Fruit fly (Drosophila melanogaster): Measurements from ENCODE around the gene Ubr3.

Ubr3 gene

DNA sequence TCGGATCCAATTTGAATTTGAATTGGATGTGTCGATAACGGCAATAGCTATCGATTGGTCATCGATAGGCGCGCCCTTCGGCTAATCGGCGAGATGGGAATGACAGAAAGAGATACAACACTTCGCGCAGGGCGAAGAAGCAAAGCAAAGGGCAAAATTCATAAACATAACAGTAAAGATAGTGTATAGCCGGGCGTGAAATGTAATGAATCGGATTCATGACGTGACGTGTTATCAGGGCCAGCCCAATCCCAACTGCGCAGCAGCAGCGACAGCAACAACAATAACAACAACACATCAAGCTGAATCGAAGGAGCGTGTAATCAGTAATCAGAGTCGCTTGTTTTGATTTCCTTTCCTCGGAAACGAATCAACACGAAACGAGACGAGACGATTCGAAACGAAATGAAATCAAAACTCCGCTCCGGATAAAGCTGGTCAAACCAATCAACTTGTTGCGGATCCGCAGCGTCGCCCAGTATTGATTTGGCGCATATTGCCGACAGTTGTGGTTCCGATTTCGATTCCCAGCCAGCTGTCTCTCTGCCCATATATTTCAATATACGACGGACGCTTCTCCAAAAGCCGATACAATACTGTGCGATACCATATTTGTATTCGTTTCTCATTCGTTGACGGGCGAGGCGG is 23.6 kb upstream of the Ubr3 start, which contains the start of gene snz (continued):
- TF ChIP-seq sens (GFP tag) (peak; percentile 70), CG2120 (GFP tag; optimal IDR thresholded peaks at IDR 0.05) (peak; percentile 25), zfh1 (GFP tag; IDR thresholded peaks at IDR 0.05) (0 out of 3 replicates have a peak, but pooled peaks have one; percentile 27), Hmx (GFP tag; optimal IDR thresholded peaks at IDR 0.05) (no peak), CG14860 (GFP tag; IDR thresholded peaks at IDR 0.05; ENCODE audit: partially characterized antibody) (peak; percentile 77), nom (GFP tag; optimal IDR thresholded peaks at IDR 0.05) (peak; percentile 11), btn (GFP tag; optimal IDR thresholded peaks at IDR 0.05) (no peak), salm (tag; optimal IDR thresholded peaks at IDR 0.05) (no peak), NC2β (GFP tag; optimal IDR thresholded peaks at IDR 0.05) (no peak), cad (GFP tag; optimal IDR thresholded peaks at IDR 0.05) (no peak), pum (GFP tag; optimal IDR thresholded peaks at IDR 0.05) (no peak), CG3726 (GFP tag; IDR thresholded peaks at IDR 0.05) (no peak), sr (GFP tag; IDR thresholded peaks at IDR 0.05) (no peak), CG8765 (GFP tag; IDR thresholded peaks at IDR 0.05) (no peak), tna (GFP tag; IDR thresholded peaks at IDR 0.05; ENCODE audit: partially characterized antibody) (peak; percentile 80), CG10654 (GFP tag; optimal IDR thresholded peaks at IDR 0.05) (no peak), Hsf (GFP tag; optimal IDR thresholded peaks at IDR 0.05) (no peak), Med (GFP tag) (peak; percentile 71), CG6689 (GFP tag; IDR thresholded peaks at IDR 0.05) (no peak), CG10209 (GFP tag; optimal IDR thresholded peaks at IDR 0.05) (no peak), Rfx (GFP tag; IDR thresholded peaks at IDR 0.05) (peak; percentile 55), CG4360 (GFP tag; IDR thresholded peaks at IDR 0.05) (peak; percentile 77), CG9215 (GFP tag; IDR thresholded peaks at IDR 0.05) (no peak), Vsx1 (GFP tag; optimal IDR thresholded peaks at IDR 0.05) (no peak), E2f2 (GFP tag; IDR thresholded peaks at IDR 0.05) (peak; percentile 83), CG10274 (GFP tag; optimal IDR thresholded peaks at IDR 0.05) (no peak), Atf6 (GFP tag; IDR thresholded peaks at IDR 0.05) (no peak), tup (GFP tag; optimal IDR thresholded peaks at IDR 0.05) (no peak), CG6854 (GFP tag; optimal IDR thresholded peaks at IDR 0.05) (no peak), luna (GFP tag; optimal IDR thresholded peaks at IDR 0.05) (no peak), CG4730 (GFP tag; IDR thresholded peaks at IDR 0.05) (no peak), lmd (GFP tag; IDR thresholded peaks at IDR 0.05) (no peak), repo (GFP tag; optimal IDR thresholded peaks at IDR 0.05) (no peak), Hr78 (GFP tag; optimal IDR thresholded peaks at IDR 0.05) (no peak), ERR (GFP tag; optimal IDR thresholded peaks at IDR 0.05) (no peak), toy (GFP tag; IDR thresholded peaks at IDR 0.05) (no peak), CG7372 (GFP tag; IDR thresholded peaks at IDR 0.05) (no peak), CG7963 (GFP tag; IDR thresholded peaks at IDR 0.05; ENCODE audit: partially characterized antibody) (peak; percentile 58; the same call in 1 of the 3 replicates), Nf-YB (GFP tag; optimal IDR thresholded peaks at IDR 0.05) (no peak), CG7928 (GFP tag; optimal IDR thresholded peaks at IDR 0.05) (no peak), CG15011 (GFP tag; optimal IDR thresholded peaks at IDR 0.05) (no peak), NfI (GFP tag; optimal IDR thresholded peaks at IDR 0.05) (no peak)

Measured in whole organism, embryonic.